Fruit fly (Drosophila melanogaster): Measurements from ENCODE around the gene CG6999.

dm6 chrX:9129436-9129835 is 41.3 kb downstream of the CG6999 start:
- no peak for TF ChIP-seq EcR (GFP tag; optimal IDR thresholded peaks at IDR 0.05)
- TF ChIP-seq CG12605 (GFP tag; IDR thresholded peaks at IDR 0.05) = no peak
- TF ChIP-seq Ets98B (GFP tag; IDR thresholded peaks at IDR 0.05) = no peak
- no peak for TF ChIP-seq CG14655 (GFP tag; optimal IDR thresholded peaks at IDR 0.05)
- TF ChIP-seq CG9948 (tag; optimal IDR thresholded peaks at IDR 0.05) = no peak
- no peak for TF ChIP-seq Pif1A (GFP tag; optimal IDR thresholded peaks at IDR 0.05)
- TF ChIP-seq CG8159 (tag; optimal IDR thresholded peaks at IDR 0.05) = no peak
- TF ChIP-seq CG4496 (GFP tag; IDR thresholded peaks at IDR 0.05) = no peak
- TF ChIP-seq CG32121 (GFP tag; IDR thresholded peaks at IDR 0.05) = no peak
- no peak for TF ChIP-seq CG10348 (GFP tag; IDR thresholded peaks at IDR 0.05)

Data from whole organism, pupa.